Worm (Caenorhabditis elegans) whole organism, late embryonic: ENCODE data around the gene fbxb-11.

Experiments
- C08G9.2 ChIP-seq: sonication (generic microtip); optimal IDR thresholded peaks from 2 replicates; lab custom pipeline; 2016; ENCODE audit warnings: mild to moderate bottlenecking, missing genetic modification characterization, moderate library complexity, missing compliant biosample characterization
- K09A11.1 ChIP-seq: sonication (generic microtip); optimal IDR thresholded peaks from 2 replicates; lab custom pipeline; 2017; ENCODE audit warnings: antibody characterized with exemption, mild to moderate bottlenecking, missing genetic modification characterization, missing compliant biosample characterization; ENCODE audit not compliant: insufficient read depth
- T23F11.4 ChIP-seq: fragments of 200-800 bp; sonication (Bioruptor generic); optimal IDR thresholded peaks from 2 replicates; lab custom pipeline; 2018; ENCODE audit warnings: mild to moderate bottlenecking, missing genetic modification characterization, missing compliant biosample characterization
- Y22D7AL.16 ChIP-seq: sonication (generic microtip); optimal IDR thresholded peaks from 2 replicates; lab custom pipeline; 2016; ENCODE audit warnings: missing genetic modification characterization, missing compliant biosample characterization
- ceh-14 ChIP-seq: sonication (generic microtip); optimal IDR thresholded peaks from 2 replicates; lab custom pipeline; 2016; ENCODE audit warnings: missing genotype, missing genetic modification characterization, missing compliant biosample characterization
- ceh-19 ChIP-seq: fragments of 200-800 bp; sonication (Bioruptor generic); optimal IDR thresholded peaks from 2 replicates; lab custom pipeline; 2018; ENCODE audit warnings: mild to moderate bottlenecking, missing genetic modification characterization, missing compliant biosample characterization
- ceh-22 ChIP-seq: sonication (generic microtip); optimal IDR thresholded peaks from 2 replicates; lab custom pipeline; 2017; ENCODE audit warnings: missing biosample characterization, missing genetic modification characterization
- ceh-24 ChIP-seq: sonication (generic microtip); optimal IDR thresholded peaks from 2 replicates; lab custom pipeline; 2016; ENCODE audit warnings: mild to moderate bottlenecking, missing genetic modification characterization, missing compliant biosample characterization
- ceh-30 ChIP-seq: fragments of 150-350 bp; optimal IDR thresholded peaks from 2 replicates; lab custom pipeline; 2014; ENCODE audit warnings: missing biosample characterization, missing genetic modification characterization
- ceh-31 ChIP-seq: sonication (generic microtip); optimal IDR thresholded peaks from 2 replicates; lab custom pipeline; 2016; ENCODE audit warnings: missing genetic modification characterization, missing compliant biosample characterization
- ceh-34 ChIP-seq: sonication (generic microtip); optimal IDR thresholded peaks from 2 replicates; lab custom pipeline; 2016; ENCODE audit warnings: mild to moderate bottlenecking, missing genetic modification characterization, missing compliant biosample characterization
- ceh-45 ChIP-seq: fragments of 200-800 bp; sonication (Bioruptor generic); IDR thresholded peaks from 2 replicates; pipeline ENCODE4 v1.3.6; 2022; ENCODE audit warnings: missing genetic modification reagents, missing genetic modification characterization, missing compliant biosample characterization
- ceh-6 ChIP-seq: fragments of 200-800 bp; sonication (Bioruptor generic); optimal IDR thresholded peaks from 2 replicates; lab custom pipeline; 2018; ENCODE audit warnings: mild to moderate bottlenecking, missing genetic modification characterization, missing compliant biosample characterization
- ceh-9 ChIP-seq: sonication (generic microtip); optimal IDR thresholded peaks from 2 replicates; lab custom pipeline; 2016; ENCODE audit warnings: mild to moderate bottlenecking, missing genetic modification characterization, inconsistent platforms, missing compliant biosample characterization
- dve-1 ChIP-seq: sonication (generic microtip); optimal IDR thresholded peaks from 2 replicates; lab custom pipeline; 2017; ENCODE audit warnings: antibody characterized with exemption, mild to moderate bottlenecking, missing genetic modification characterization, missing compliant biosample characterization
- elt-2 ChIP-seq: sonication (generic microtip); optimal IDR thresholded peaks from 2 replicates; lab custom pipeline; 2016; ENCODE audit warnings: missing genetic modification reagents, missing genetic modification characterization, missing compliant biosample characterization
- elt-4 ChIP-seq: sonication (generic microtip); optimal IDR thresholded peaks from 2 replicates; lab custom pipeline; 2016; ENCODE audit warnings: missing genetic modification characterization, missing compliant biosample characterization
- ets-4 ChIP-seq: sonication (generic microtip); optimal IDR thresholded peaks from 2 replicates; lab custom pipeline; 2016; ENCODE audit warnings: missing genetic modification characterization, missing compliant biosample characterization
- fax-1 ChIP-seq: sonication (generic microtip); optimal IDR thresholded peaks from 2 replicates; lab custom pipeline; 2016; ENCODE audit warnings: missing genotype, missing genetic modification characterization, missing compliant biosample characterization
- fkh-6 ChIP-seq: sonication (generic microtip); optimal IDR thresholded peaks from 2 replicates; lab custom pipeline; 2016; ENCODE audit warnings: missing genetic modification characterization, missing compliant biosample characterization
- hlh-15 ChIP-seq: sonication (generic microtip); optimal IDR thresholded peaks from 2 replicates; lab custom pipeline; 2016; ENCODE audit warnings: missing genetic modification characterization, missing compliant biosample characterization
- hlh-8 ChIP-seq: sonication (generic microtip); optimal IDR thresholded peaks from 2 replicates; lab custom pipeline; 2016; ENCODE audit warnings: missing genotype, missing genetic modification characterization, missing compliant biosample characterization
- lim-6 ChIP-seq: sonication (generic microtip); optimal IDR thresholded peaks from 2 replicates; lab custom pipeline; 2016; ENCODE audit warnings: missing genetic modification characterization, missing compliant biosample characterization
- lin-11 ChIP-seq: fragments of 200-800 bp; sonication (Bioruptor generic); optimal IDR thresholded peaks from 2 replicates; lab custom pipeline; 2018; ENCODE audit warnings: mild to moderate bottlenecking, missing genetic modification characterization, missing compliant biosample characterization
- madf-2 ChIP-seq: sonication (generic microtip); optimal IDR thresholded peaks from 2 replicates; lab custom pipeline; 2017; ENCODE audit warnings: missing genetic modification characterization, missing compliant biosample characterization
- mec-3 ChIP-seq: sonication (generic microtip); optimal IDR thresholded peaks from 2 replicates; lab custom pipeline; 2016; ENCODE audit warnings: borderline replicate concordance, missing genetic modification characterization, missing compliant biosample characterization
- nfya-1 ChIP-seq: sonication (generic microtip); optimal IDR thresholded peaks from 2 replicates; lab custom pipeline; 2017; ENCODE audit warnings: missing genetic modification characterization, mild to moderate bottlenecking, missing compliant biosample characterization, antibody characterized with exemption, moderate library complexity
- npax-4 ChIP-seq: sonication (generic microtip); optimal IDR thresholded peaks from 2 replicates; lab custom pipeline; 2016; ENCODE audit warnings: missing genetic modification characterization, missing compliant biosample characterization
- pat-9 ChIP-seq: fragments of 200-800 bp; sonication (Bioruptor generic); optimal IDR thresholded peaks from 2 replicates; lab custom pipeline; 2018; ENCODE audit warnings: mild to moderate bottlenecking, missing genetic modification characterization, moderate library complexity, missing compliant biosample characterization
- pha-2 ChIP-seq: sonication (generic microtip); optimal IDR thresholded peaks from 2 replicates; lab custom pipeline; 2017; ENCODE audit warnings: mild to moderate bottlenecking, missing genetic modification characterization, missing compliant biosample characterization
- pha-4 ChIP-seq: fragments of 150-350 bp; optimal IDR thresholded peaks from 2 replicates; lab custom pipeline; 2018; ENCODE audit warnings: missing biosample characterization, missing genetic modification reagents, missing genetic modification characterization
- pqm-1 ChIP-seq: sonication (generic microtip); optimal IDR thresholded peaks from 2 replicates; lab custom pipeline; 2016; ENCODE audit warnings: missing genetic modification characterization, missing compliant biosample characterization
- pros-1 ChIP-seq: fragments of 150-350 bp; optimal IDR thresholded peaks from 2 replicates; lab custom pipeline; 2014; ENCODE audit warnings: missing biosample characterization, missing genetic modification reagents, missing genetic modification characterization
- rnt-1 ChIP-seq: sonication (generic microtip); optimal IDR thresholded peaks from 2 replicates; lab custom pipeline; 2016; ENCODE audit warnings: missing genetic modification characterization, missing compliant biosample characterization
- sdc-2 ChIP-seq: sonication (generic microtip); optimal IDR thresholded peaks from 2 replicates; lab custom pipeline; 2016; ENCODE audit warnings: missing genotype, missing genetic modification characterization, missing compliant biosample characterization
- sox-2 ChIP-seq: fragments of 200-800 bp; sonication (Bioruptor generic); IDR thresholded peaks from 2 replicates; pipeline ENCODE4 v1.3.6; 2022; ENCODE audit warnings: missing genetic modification reagents, missing genetic modification characterization, missing compliant biosample characterization
- tbx-2 ChIP-seq: sonication (generic microtip); optimal IDR thresholded peaks from 2 replicates; lab custom pipeline; 2016; ENCODE audit warnings: missing genetic modification characterization, missing compliant biosample characterization
- tbx-7 ChIP-seq: sonication (generic microtip); optimal IDR thresholded peaks from 2 replicates; lab custom pipeline; 2016; ENCODE audit warnings: missing genotype, missing genetic modification characterization, missing compliant biosample characterization
- ttx-3 ChIP-seq: sonication (generic microtip); optimal IDR thresholded peaks from 2 replicates; lab custom pipeline; 2016; ENCODE audit warnings: missing genetic modification reagents, missing genetic modification characterization, missing compliant biosample characterization
- unc-55 ChIP-seq: sonication (generic microtip); optimal IDR thresholded peaks from 2 replicates; lab custom pipeline; 2017; ENCODE audit warnings: missing biosample characterization, missing genetic modification reagents, missing genetic modification characterization

The fbxb-11 gene

DNA sequence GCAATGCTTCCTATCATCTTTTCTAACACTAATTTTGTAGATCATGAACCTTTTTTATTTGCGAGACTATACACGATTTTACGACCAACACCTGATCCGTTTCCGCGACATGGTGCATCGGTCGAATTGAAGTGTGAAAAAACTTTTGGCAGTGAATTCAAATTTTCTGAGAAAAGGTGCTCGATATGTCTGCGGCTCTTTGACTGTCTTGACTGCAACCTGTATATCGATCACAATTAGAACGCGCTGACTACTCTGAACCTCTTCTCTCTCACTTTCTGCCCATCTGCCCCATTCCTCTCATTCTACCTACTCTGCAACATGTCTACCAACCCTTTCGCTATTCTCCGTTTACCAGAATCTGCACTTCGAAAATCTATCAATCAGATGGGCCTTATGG, 42.2 kb upstream of the fbxb-11 start, which contains the start of gene fbxb-26:
Gene fbxb-26, plus strand, starts transcription at position 301 of the 400 bp plus-strand sequence.
- TF ChIP-seq elt-4 (tag; lab: Kevin White, UChicago) (no peak), sdc-2 (tag; lab: Kevin White, UChicago) (no peak)

DNA sequence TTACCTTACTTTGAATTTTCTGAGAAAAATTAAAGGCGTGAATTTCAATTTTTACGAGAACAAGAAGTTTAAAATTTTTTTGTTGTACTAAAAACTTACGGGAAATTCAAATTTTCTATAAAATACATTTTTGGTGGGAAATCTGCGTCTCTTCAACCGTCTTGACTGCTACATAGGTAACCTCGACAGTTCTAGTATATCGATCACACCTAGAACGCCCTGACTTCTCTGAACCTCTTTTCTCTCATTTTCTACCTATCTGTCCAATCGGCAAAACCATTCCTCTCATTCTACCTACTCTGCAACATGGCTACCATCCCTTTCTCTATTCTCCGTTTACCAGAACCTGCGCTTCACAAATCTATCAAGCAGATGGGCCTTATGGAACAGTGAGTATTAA, 40.7 kb upstream of the fbxb-11 start, which contains the start of gene fbxb-25:
Gene fbxb-25, plus strand, starts transcription at position 301 of the 400 bp plus-strand sequence.
- no peak for TF ChIP-seq hlh-15 (tag; lab: Kevin White, UChicago)
- no peak for TF ChIP-seq fax-1 (tag; lab: Kevin White, UChicago)
- TF ChIP-seq ceh-34 (tag; lab: Kevin White, UChicago): no peak
- no peak for TF ChIP-seq rnt-1 (tag; lab: Kevin White, UChicago)
- no peak for TF ChIP-seq ceh-19 (GFP tag; lab: Kevin White, UChicago)
- TF ChIP-seq ceh-22 (tag; lab: Kevin White, UChicago): no peak

DNA sequence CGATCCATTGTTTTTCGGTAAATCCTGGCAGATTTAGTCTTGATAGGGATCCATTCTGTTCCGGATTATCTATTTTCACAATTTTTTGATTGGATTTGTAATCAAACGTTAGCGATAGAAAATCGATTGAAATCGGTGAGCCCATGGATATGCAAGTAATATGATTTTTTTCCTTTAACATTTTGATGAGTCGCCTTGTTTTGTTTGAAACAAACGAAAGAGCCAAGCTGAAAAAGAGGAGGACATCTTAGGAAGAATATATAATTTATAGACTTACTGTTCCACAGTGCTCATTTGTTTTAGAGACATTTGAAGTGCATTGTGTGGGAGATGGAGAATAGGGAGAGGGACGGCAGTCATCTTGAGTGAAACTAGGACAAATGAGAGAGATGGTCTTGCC, 35.6 kb upstream of the fbxb-11 start, which contains the start of the genes fbxb-18 and fbxb-19:
Gene fbxb-18, minus strand, starts transcription at position 101 of the 400 bp plus-strand sequence.
Gene fbxb-19, minus strand, starts transcription at position 369 of the 400 bp plus-strand sequence.
- TF ChIP-seq ceh-6 (GFP tag; lab: Kevin White, UChicago) (no peak), ceh-30 (tag; lab: Kevin White, UChicago) (no peak), npax-4 (no peak), madf-2 (tag; lab: Kevin White, UChicago) (no peak), elt-2 (no peak), sox-2 (GFP tag; lab: Robert Waterston, UW) (no peak), lim-6 (tag; lab: Kevin White, UChicago) (no peak), fkh-6 (tag; lab: Kevin White, UChicago) (no peak), lin-11 (tag; lab: Kevin White, UChicago) (no peak), ceh-14 (no peak), Y22D7AL.16 (no peak), ceh-45 (no peak), ceh-22 (tag; lab: Kevin White, UChicago) (no peak), tbx-2 (tag; lab: Kevin White, UChicago) (no peak), pat-9 (tag; lab: Kevin White, UChicago) (no peak), ceh-19 (GFP tag; lab: Kevin White, UChicago) (no peak), hlh-15 (tag; lab: Kevin White, UChicago) (no peak)

DNA sequence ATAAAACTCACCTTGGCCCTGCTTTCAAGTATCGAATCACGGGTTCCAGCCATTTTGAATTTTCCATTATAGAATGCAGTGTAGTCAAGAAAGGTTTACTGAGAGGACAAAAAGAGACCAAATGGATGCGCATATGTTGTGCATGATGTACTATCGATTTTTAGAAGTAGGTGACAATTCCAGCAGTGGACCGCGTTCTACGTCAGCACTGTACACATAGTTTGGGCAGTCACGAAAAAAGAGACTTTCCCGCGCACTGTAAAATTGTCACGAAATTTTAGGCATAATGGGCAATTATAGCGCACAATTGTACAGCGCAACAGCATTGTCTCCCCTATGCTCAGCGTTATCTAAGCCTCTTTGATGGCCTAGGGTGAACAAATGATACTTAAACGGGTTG, 33.4 kb upstream of the fbxb-11 start, which contains the start of gene fbxc-22:
Gene fbxc-22, minus strand, starts transcription at position 101 of the 400 bp plus-strand sequence.
- no peak for TF ChIP-seq K09A11.1 (tag; lab: Kevin White, UChicago)
- no peak for TF ChIP-seq ttx-3
- no peak for TF ChIP-seq ets-4 (tag; lab: Kevin White, UChicago)
- no peak for TF ChIP-seq rnt-1 (tag; lab: Kevin White, UChicago)
- TF ChIP-seq nfya-1 (tag; lab: Kevin White, UChicago): no peak
- TF ChIP-seq pqm-1 (tag; lab: Kevin White, UChicago): no peak
- no peak for TF ChIP-seq pha-2 (tag; lab: Kevin White, UChicago)
- no peak for TF ChIP-seq ceh-19 (GFP tag; lab: Kevin White, UChicago)
- no peak for TF ChIP-seq ceh-9
- TF ChIP-seq C08G9.2 (tag; lab: Kevin White, UChicago): no peak
- no peak for TF ChIP-seq elt-2
- TF ChIP-seq pha-4 (tag; lab: Kevin White, UChicago): no peak

DNA sequence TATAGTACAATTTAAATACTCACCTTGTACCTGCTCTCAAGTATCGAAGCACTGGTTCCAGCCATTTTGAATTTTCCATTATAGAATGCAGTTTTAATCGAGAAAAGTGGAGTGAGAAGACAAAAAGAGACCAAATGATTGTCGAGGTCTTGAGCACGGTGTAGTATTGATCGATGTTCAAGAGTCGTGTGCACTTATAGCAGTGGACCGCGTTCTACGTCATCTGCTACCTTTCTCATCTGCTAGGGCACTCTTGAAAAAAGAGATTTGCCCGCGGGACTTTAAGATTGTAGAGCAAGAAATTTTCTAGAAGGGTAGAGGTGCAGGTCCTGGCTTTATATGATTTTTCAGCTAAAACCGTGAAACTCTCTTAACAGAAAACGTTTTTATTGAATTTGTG, 31.6 kb upstream of the fbxb-11 start, which contains the start of gene fbxc-21:
Gene fbxc-21, minus strand, starts transcription at position 101 of the 400 bp plus-strand sequence.
- TF ChIP-seq T23F11.4 (GFP tag; lab: Kevin White, UChicago) (no peak), hlh-8 (tag; lab: Kevin White, UChicago) (no peak), pros-1 (no peak), hlh-15 (tag; lab: Kevin White, UChicago) (no peak), ceh-45 (no peak), mec-3 (tag; lab: Kevin White, UChicago) (no peak), npax-4 (no peak), nfya-1 (tag; lab: Kevin White, UChicago) (no peak), unc-55 (GFP tag; lab: Kevin White, UChicago) (no peak), K09A11.1 (tag; lab: Kevin White, UChicago) (no peak), tbx-7 (tag; lab: Kevin White, UChicago) (no peak), ceh-24 (no peak), sdc-2 (tag; lab: Kevin White, UChicago) (no peak), dve-1 (tag; lab: Kevin White, UChicago) (no peak), fkh-6 (tag; lab: Kevin White, UChicago) (no peak), ceh-31 (tag; lab: Kevin White, UChicago) (no peak)
- TF ChIP-seq, all 69 proteins: peak for 0
